Fruit fly (Drosophila melanogaster) whole organism, adult: Measurements from ENCODE around the gene PH4alphaSG1.

Source experiments
- CG11617 ChIP-seq: fragments of 200-800 bp; sonication (Bioruptor generic); optimal IDR thresholded peaks from 2 replicates; lab custom pipeline; 2017; ENCODE audit warnings: mild to moderate bottlenecking, missing biosample characterization, missing genetic modification reagents, missing genetic modification characterization
- CG12768 ChIP-seq: fragments of 200-800 bp; sonication (Bioruptor generic); optimal IDR thresholded peaks from 2 replicates; lab custom pipeline; 2017; ENCODE audit warnings: missing biosample characterization, missing genetic modification characterization, mild to moderate bottlenecking, moderate library complexity, missing genetic modification reagents
- CG14711 ChIP-seq: fragments of 200-800 bp; sonication (Bioruptor generic); optimal IDR thresholded peaks from 2 replicates; lab custom pipeline; 2018; ENCODE audit warnings: missing biosample characterization, mild to moderate bottlenecking, missing genetic modification characterization, moderate library complexity
- CG1620 ChIP-seq: fragments of 200-800 bp; sonication (Bioruptor generic); optimal IDR thresholded peaks from 2 replicates; lab custom pipeline; 2016; ENCODE audit warnings: missing biosample characterization, missing genetic modification characterization
- CG33017 ChIP-seq: fragments of 200-800 bp; sonication (Bioruptor generic); optimal IDR thresholded peaks from 2 replicates; lab custom pipeline; 2018; ENCODE audit warnings: missing biosample characterization, mild to moderate bottlenecking, missing genetic modification characterization, moderate library complexity
- CG5204 ChIP-seq: fragments of 200-800 bp; sonication (Bioruptor generic); optimal IDR thresholded peaks from 2 replicates; lab custom pipeline; 2016; ENCODE audit warnings: missing biosample characterization, missing genetic modification characterization
- CG7045 ChIP-seq: fragments of 200-800 bp; sonication (Bioruptor generic); optimal IDR thresholded peaks from 2 replicates; lab custom pipeline; 2017; ENCODE audit warnings: missing biosample characterization, mild to moderate bottlenecking, missing genetic modification characterization
- CG7101 ChIP-seq: fragments of 200-800 bp; sonication (Bioruptor generic); optimal IDR thresholded peaks from 2 replicates; lab custom pipeline; 2018; ENCODE audit warnings: missing biosample characterization, mild to moderate bottlenecking, missing genetic modification characterization, moderate library complexity
- Clk ChIP-seq: fragments of 200-800 bp; sonication (Bioruptor generic); optimal IDR thresholded peaks from 2 replicates; lab custom pipeline; 2017; ENCODE audit warnings: missing biosample characterization, missing genetic modification characterization
- Crg-1 ChIP-seq: fragments of 200-800 bp; sonication (Bioruptor generic); optimal IDR thresholded peaks from 2 replicates; lab custom pipeline; 2016; ENCODE audit warnings: missing biosample characterization, missing genetic modification characterization
- Hr96 ChIP-seq: fragments of 200-800 bp; sonication (Bioruptor generic); optimal IDR thresholded peaks from 2 replicates; lab custom pipeline; 2016; ENCODE audit warnings: missing biosample characterization, missing genetic modification characterization
- Mnt ChIP-seq: fragments of 200-800 bp; sonication (Bioruptor generic); optimal IDR thresholded peaks from 2 replicates; lab custom pipeline; 2016; ENCODE audit warnings: missing biosample characterization, mild to moderate bottlenecking, missing genetic modification characterization
- bab1 ChIP-seq: fragments of 200-800 bp; sonication (Bioruptor generic); optimal IDR thresholded peaks from 3 replicates; lab custom pipeline; 2019; ENCODE audit warnings: missing biosample characterization, mild to moderate bottlenecking, missing genetic modification characterization, moderate library complexity
- cic ChIP-seq: fragments of 200-800 bp; sonication (Bioruptor generic); optimal IDR thresholded peaks from 2 replicates; lab custom pipeline; 2017; ENCODE audit warnings: missing biosample characterization, mild to moderate bottlenecking, missing genetic modification characterization, moderate library complexity
- cnc ChIP-seq, 2 experiments: fragments of >200 bp; optimal IDR thresholded peaks; 2 replicates each; lab custom pipeline; 2017
- kay ChIP-seq: fragments of 200-800 bp; sonication (Bioruptor generic); peaks from one replicate; lab custom pipeline; 2016; ENCODE audit warnings: missing biosample characterization, missing genetic modification characterization, borderline replicate concordance
- ovo ChIP-seq: fragments of 200-800 bp; sonication (Bioruptor generic); optimal IDR thresholded peaks from 2 replicates; lab custom pipeline; 2016; ENCODE audit warnings: missing biosample characterization, missing genetic modification characterization
- pad ChIP-seq: fragments of 200-800 bp; sonication (Bioruptor generic); optimal IDR thresholded peaks from 3 replicates; lab custom pipeline; 2017; ENCODE audit warnings: missing biosample characterization, missing genetic modification characterization, mild to moderate bottlenecking, moderate library complexity, missing genetic modification reagents
- tj ChIP-seq: fragments of 200-800 bp; sonication (Bioruptor generic); optimal IDR thresholded peaks from 3 replicates; lab custom pipeline; 2017; ENCODE audit warnings: missing biosample characterization, mild to moderate bottlenecking, missing genetic modification characterization, moderate library complexity
- toe ChIP-seq: fragments of 200-800 bp; sonication (Bioruptor generic); optimal IDR thresholded peaks from 2 replicates; lab custom pipeline; 2016; ENCODE audit warnings: missing biosample characterization, missing genetic modification characterization

PH4alphaSG1 gene

dm6 chr3R:30476367-30476766 is 29.1 kb downstream of the PH4alphaSG1 start, which contains the start of gene spdo:
spdo (plus strand) TSS chr3R:30476684.
- no peak for TF ChIP-seq tj

- TF ChIP-seq bab1 (GFP tag; lab: Kevin White, UChicago) (no peak), Clk (GFP tag; lab: Kevin White, UChicago) (no peak), CG7101 (tag; lab: Kevin White, UChicago) (no peak), CG33017 (tag; lab: Kevin White, UChicago) (no peak), CG5204 (GFP tag; lab: Kevin White, UChicago) (no peak), Mnt (GFP tag; lab: Kevin White, UChicago) (no peak), CG1620 (GFP tag; lab: Kevin White, UChicago) (no peak), cic (GFP tag; lab: Kevin White, UChicago) (no peak), CG12768 (GFP tag; lab: Kevin White, UChicago) (no peak), tj (no peak)
Observed at dm6 chr3R:30475910-30476309, 29.6 kb downstream of the PH4alphaSG1 start.

dm6 chr3R:30474667-30475213 is 30.7 kb downstream of the PH4alphaSG1 start:
- no peak for TF ChIP-seq tj
- TF ChIP-seq cnc (optimal IDR thresholded peaks at IDR 0.05; lab: Kevin White, UChicago) = no peak
- TF ChIP-seq CG33017 (tag; lab: Kevin White, UChicago) = no peak
- TF ChIP-seq CG1620 (GFP tag; lab: Kevin White, UChicago) = no peak
- no peak for TF ChIP-seq Crg-1 (GFP tag; lab: Kevin White, UChicago)
- no peak for TF ChIP-seq ovo (GFP tag; lab: Kevin White, UChicago)
- TF ChIP-seq CG7045 = no peak
- TF ChIP-seq CG12768 (GFP tag; lab: Kevin White, UChicago) = no peak
- TF ChIP-seq kay (GFP tag; lab: Kevin White, UChicago) = no peak
- TF ChIP-seq CG14711 (tag; lab: Kevin White, UChicago) = no peak
- TF ChIP-seq bab1 (GFP tag; lab: Kevin White, UChicago) = no peak
- TF ChIP-seq CG7101 (tag; lab: Kevin White, UChicago) = no peak
- TF ChIP-seq Mnt (GFP tag; lab: Kevin White, UChicago) = no peak
- TF ChIP-seq pad (GFP tag; lab: Kevin White, UChicago) = no peak
- no peak for TF ChIP-seq toe (GFP tag; lab: Kevin White, UChicago)
- no peak for TF ChIP-seq CG11617
- no peak for TF ChIP-seq Clk (GFP tag; lab: Kevin White, UChicago)
- no peak for TF ChIP-seq cic (GFP tag; lab: Kevin White, UChicago)
- no peak for TF ChIP-seq Hr96 (GFP tag; lab: Kevin White, UChicago)
- no peak for TF ChIP-seq CG5204 (GFP tag; lab: Kevin White, UChicago)

- TF ChIP-seq CG5204 (GFP tag; lab: Kevin White, UChicago) = no peak
- TF ChIP-seq bab1 (GFP tag; lab: Kevin White, UChicago) = no peak
- TF ChIP-seq CG14711 (tag; lab: Kevin White, UChicago) = no peak
- no peak for TF ChIP-seq Crg-1 (GFP tag; lab: Kevin White, UChicago)
- TF ChIP-seq Hr96 (GFP tag; lab: Kevin White, UChicago) = no peak
Observed at dm6 chr3R:30472331-30472730, 33.1 kb downstream of the PH4alphaSG1 start.

dm6 chr3R:30470690-30471089 is 34.8 kb downstream of the PH4alphaSG1 start:
- TF ChIP-seq tj (peak; percentile 99), pad (GFP tag; lab: Kevin White, UChicago) (no peak)

- TF ChIP-seq Clk (GFP tag; lab: Kevin White, UChicago) (no peak), CG11617 (no peak), cnc (optimal IDR thresholded peaks at IDR 0.05; lab: Kevin White, UChicago) (no peak), CG7101 (tag; lab: Kevin White, UChicago) (no peak), CG5204 (GFP tag; lab: Kevin White, UChicago) (no peak), CG14711 (tag; lab: Kevin White, UChicago) (no peak), CG12768 (GFP tag; lab: Kevin White, UChicago) (no peak), Hr96 (GFP tag; lab: Kevin White, UChicago) (no peak), toe (GFP tag; lab: Kevin White, UChicago) (no peak), pad (GFP tag; lab: Kevin White, UChicago) (no peak), Mnt (GFP tag; lab: Kevin White, UChicago) (no peak), kay (GFP tag; lab: Kevin White, UChicago) (no peak), Crg-1 (GFP tag; lab: Kevin White, UChicago) (no peak), ovo (GFP tag; lab: Kevin White, UChicago) (no peak), cic (GFP tag; lab: Kevin White, UChicago) (no peak), tj (no peak)
Observed at dm6 chr3R:30467062-30467461, 38.4 kb downstream of the PH4alphaSG1 start.

dm6 chr3R:30466515-30466914 is 38.9 kb downstream of the PH4alphaSG1 start:
- TF ChIP-seq CG7045 (no peak), CG12768 (GFP tag; lab: Kevin White, UChicago) (peak; percentile 54), cic (GFP tag; lab: Kevin White, UChicago) (peak; percentile 76), kay (GFP tag; lab: Kevin White, UChicago) (no peak), CG14711 (tag; lab: Kevin White, UChicago) (no peak), CG1620 (GFP tag; lab: Kevin White, UChicago) (no peak), CG7101 (tag; lab: Kevin White, UChicago) (no peak), Mnt (GFP tag; lab: Kevin White, UChicago) (peak; percentile 14), ovo (GFP tag; lab: Kevin White, UChicago) (no peak), Clk (GFP tag; lab: Kevin White, UChicago) (no peak)
